Worm (Caenorhabditis elegans) whole organism, midembryonic: ENCODE results near the gene F35C5.3.

Source experiments
- T22C8.4 ChIP-seq: fragments of 200-800 bp; sonication (Bioruptor generic); IDR thresholded peaks from 2 replicates; pipeline ENCODE4 v1.3.6; 2022; ENCODE audit warnings: missing genetic modification characterization, missing compliant biosample characterization
- cog-1 ChIP-seq: sonication (generic microtip); optimal IDR thresholded peaks from 2 replicates; lab custom pipeline; 2016; ENCODE audit warnings: missing genetic modification characterization, missing compliant biosample characterization
- klf-2 ChIP-seq: fragments of 200-800 bp; sonication (Bioruptor generic); conservative IDR thresholded peaks from 2 replicates; pipeline ENCODE4 v1.3.6; 2022; ENCODE audit warnings: missing genetic modification reagents, missing genetic modification characterization, missing compliant biosample characterization
- med-1 ChIP-seq: sonication (generic microtip); optimal IDR thresholded peaks from 2 replicates; lab custom pipeline; 2017; ENCODE audit warnings: missing genetic modification characterization, mild to moderate bottlenecking, missing compliant biosample characterization, antibody characterized with exemption, missing genetic modification reagents; ENCODE audit not compliant: insufficient read depth
- ref-1 ChIP-seq: fragments of 200-800 bp; sonication (Bioruptor generic); conservative IDR thresholded peaks from 2 replicates; pipeline ENCODE4 v1.3.6; 2022; ENCODE audit warnings: missing genetic modification reagents, missing genetic modification characterization, missing compliant biosample characterization
- tab-1 ChIP-seq: fragments of 200-800 bp; sonication (Bioruptor generic); IDR thresholded peaks from 2 replicates; pipeline ENCODE4 v1.3.6; 2022; ENCODE audit warnings: missing genetic modification characterization, missing compliant biosample characterization
- ztf-23 ChIP-seq: fragments of 200-800 bp; sonication (Bioruptor generic); IDR thresholded peaks from 2 replicates; pipeline ENCODE4 v1.3.6; 2022; ENCODE audit warnings: missing genetic modification reagents, missing genetic modification characterization, missing compliant biosample characterization
- ztf-29 ChIP-seq: fragments of 200-800 bp; sonication (Bioruptor generic); IDR thresholded peaks from 2 replicates; pipeline ENCODE4 v1.3.6; 2022; ENCODE audit warnings: missing genetic modification reagents, missing genetic modification characterization, missing compliant biosample characterization

DNA sequence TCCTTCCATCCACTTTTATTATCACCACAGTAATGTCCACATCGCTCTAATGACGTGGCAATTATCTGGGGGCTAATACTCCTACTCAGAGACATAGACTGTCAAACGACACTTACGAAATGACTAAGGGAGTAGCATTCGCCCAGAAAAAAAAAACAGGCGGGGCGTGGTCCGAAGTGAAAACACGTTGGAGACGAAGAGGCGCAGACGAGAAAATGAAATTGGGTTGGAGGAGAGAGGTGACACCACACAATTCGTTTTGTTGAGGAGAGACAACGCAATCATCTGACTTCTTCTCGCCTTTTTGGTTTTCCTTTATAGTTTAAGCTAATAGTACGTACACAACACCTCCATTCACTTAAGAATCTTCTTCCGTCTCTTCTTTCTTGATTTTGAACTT, 50.6 kb downstream of the F35C5.3 start:
- TF ChIP-seq tab-1 (GFP tag; lab: Robert Waterston, UW) (no peak), ref-1 (no peak), ztf-23 (GFP tag; lab: Robert Waterston, UW) (no peak), T22C8.4 (GFP tag; lab: Robert Waterston, UW) (no peak), ztf-29 (GFP tag; lab: Robert Waterston, UW) (no peak), cog-1 (tag; lab: Kevin White, UChicago) (no peak), klf-2 (GFP tag; lab: Robert Waterston, UW) (no peak), med-1 (GFP tag; lab: Kevin White, UChicago) (no peak)
